Worm (Caenorhabditis elegans) whole organism, late embryonic: ENCODE data around the gene pqn-41.

Source experiments
- ahr-1 ChIP-seq: sonication (generic microtip); optimal IDR thresholded peaks from 2 replicates; lab custom pipeline; 2016; ENCODE audit warnings: missing genetic modification characterization, missing compliant biosample characterization
- fkh-10 ChIP-seq: fragments of 150-350 bp; optimal IDR thresholded peaks from 2 replicates; lab custom pipeline; 2014; ENCODE audit warnings: missing biosample characterization, missing genetic modification reagents, missing genetic modification characterization
- fkh-6 ChIP-seq: sonication (generic microtip); optimal IDR thresholded peaks from 2 replicates; lab custom pipeline; 2016; ENCODE audit warnings: missing genetic modification characterization, missing compliant biosample characterization
- hlh-15 ChIP-seq: sonication (generic microtip); optimal IDR thresholded peaks from 2 replicates; lab custom pipeline; 2016; ENCODE audit warnings: missing genetic modification characterization, missing compliant biosample characterization
- nhr-11 ChIP-seq: fragments of 150-350 bp; optimal IDR thresholded peaks from 2 replicates; lab custom pipeline; 2014; ENCODE audit warnings: missing biosample characterization, missing genetic modification characterization

DNA sequence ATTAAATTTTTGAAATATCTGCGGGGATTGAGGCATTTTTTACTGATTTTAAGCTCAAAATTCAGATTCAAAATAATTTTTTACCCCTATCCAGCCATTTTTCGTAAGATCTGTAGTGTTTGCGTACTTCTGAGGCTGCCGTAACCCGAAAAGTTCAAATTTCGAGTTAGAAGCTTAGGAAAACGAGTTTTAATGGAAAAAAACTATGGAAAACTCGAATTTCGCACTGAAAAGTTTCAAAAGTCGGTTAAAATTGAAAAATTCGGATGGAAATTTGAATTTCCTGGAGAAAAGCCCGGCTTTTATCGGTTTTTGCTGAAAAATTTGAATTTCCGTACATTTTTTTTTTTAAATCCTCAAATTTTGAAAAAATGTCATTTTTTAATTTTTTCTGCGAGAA lies 1.8 kb upstream of the pqn-41 start:
- TF ChIP-seq nhr-11 (tag; lab: Kevin White, UChicago): no peak
- no peak for TF ChIP-seq fkh-6
- no peak for TF ChIP-seq hlh-15
- no peak for TF ChIP-seq ahr-1
- no peak for TF ChIP-seq fkh-10
